Fruit fly (Drosophila melanogaster) whole organism, embryonic: ENCODE results near the gene CG7715.

Source experiments
- BtbVII ChIP-seq: fragments of 200-800 bp; sonication (Bioruptor generic); optimal IDR thresholded peaks from 3 replicates; lab custom pipeline; 2017; ENCODE audit warnings: missing biosample characterization, mild to moderate bottlenecking, missing genetic modification characterization
- CG10431 ChIP-seq: fragments of 200-800 bp; sonication (Bioruptor generic); optimal IDR thresholded peaks from 3 replicates; lab custom pipeline; 2018; ENCODE audit warnings: missing biosample characterization, mild to moderate bottlenecking, missing genetic modification characterization
- CG11696 ChIP-seq: fragments of 200-800 bp; sonication (Bioruptor generic); IDR thresholded peaks from 2 replicates; pipeline ENCODE4 v1.3.6; 2022; ENCODE audit warnings: missing biosample characterization, missing genetic modification characterization
- CG12071 ChIP-seq: fragments of 200-800 bp; sonication (Bioruptor generic); optimal IDR thresholded peaks from 3 replicates; lab custom pipeline; 2018; ENCODE audit warnings: missing biosample characterization, mild to moderate bottlenecking, missing genetic modification characterization
- CG14860 ChIP-seq: fragments of 200-800 bp; sonication (Bioruptor generic); IDR thresholded peaks from 3 replicates; pipeline ENCODE4 v1.3.6; 2022; ENCODE audit warnings: missing biosample characterization, missing genetic modification characterization; ENCODE audit not compliant: partially characterized antibody
- CG15479 ChIP-seq: fragments of 200-800 bp; sonication (Bioruptor generic); optimal IDR thresholded peaks from 3 replicates; lab custom pipeline; 2019; ENCODE audit warnings: missing biosample characterization, mild to moderate bottlenecking, missing genetic modification characterization, moderate library complexity
- CG16815 ChIP-seq: fragments of 200-800 bp; sonication (Bioruptor generic); optimal IDR thresholded peaks from 3 replicates; lab custom pipeline; 2017; ENCODE audit warnings: missing biosample characterization, mild to moderate bottlenecking, missing genetic modification characterization
- CG17186 ChIP-seq: fragments of 200-800 bp; sonication (Bioruptor generic); optimal IDR thresholded peaks from 3 replicates; lab custom pipeline; 2017; ENCODE audit warnings: missing biosample characterization, missing genetic modification reagents, missing genetic modification characterization
- CG2116 ChIP-seq: fragments of 200-800 bp; sonication (Bioruptor generic); optimal IDR thresholded peaks from 3 replicates; lab custom pipeline; 2018; ENCODE audit warnings: missing biosample characterization, mild to moderate bottlenecking, missing genetic modification characterization
- CG2875 ChIP-seq: fragments of 200-800 bp; sonication (Bioruptor generic); optimal IDR thresholded peaks from 2 replicates; lab custom pipeline; 2017; ENCODE audit warnings: missing biosample characterization, mild to moderate bottlenecking, missing genetic modification characterization, missing genetic modification reagents
- CG3065 ChIP-seq: fragments of 200-800 bp; sonication (Bioruptor generic); optimal IDR thresholded peaks from 2 replicates; lab custom pipeline; 2016; ENCODE audit warnings: missing biosample characterization, missing genetic modification characterization
- CG33557 ChIP-seq: fragments of 200-800 bp; sonication (Bioruptor generic); optimal IDR thresholded peaks from 2 replicates; lab custom pipeline; 2019; ENCODE audit warnings: missing biosample characterization, mild to moderate bottlenecking, missing genetic modification characterization, moderate library complexity
- CG43689 ChIP-seq: fragments of 200-800 bp; sonication (Bioruptor generic); IDR thresholded peaks from 2 replicates; pipeline ENCODE4 v1.3.6; 2022; ENCODE audit warnings: missing biosample characterization, missing genetic modification characterization
- CG7745 ChIP-seq: fragments of 200-800 bp; sonication (Bioruptor generic); optimal IDR thresholded peaks from 2 replicates; lab custom pipeline; 2018; ENCODE audit warnings: missing biosample characterization, mild to moderate bottlenecking, missing genetic modification characterization, moderate library complexity
- CG8281 ChIP-seq: fragments of 200-800 bp; sonication (Bioruptor generic); optimal IDR thresholded peaks from 2 replicates; lab custom pipeline; 2018; ENCODE audit warnings: missing biosample characterization, mild to moderate bottlenecking, missing genetic modification characterization, moderate library complexity
- CG8765 ChIP-seq: fragments of 200-800 bp; sonication (Bioruptor generic); IDR thresholded peaks from 2 replicates; pipeline ENCODE4 v1.3.6; 2022; ENCODE audit warnings: missing biosample characterization, missing genetic modification characterization
- CG9876 ChIP-seq: fragments of 200-800 bp; sonication (Bioruptor generic); optimal IDR thresholded peaks from 2 replicates; lab custom pipeline; 2016; ENCODE audit warnings: missing biosample characterization, missing genetic modification characterization
- CHES-1-like ChIP-seq: fragments of 200-800 bp; sonication (Bioruptor generic); optimal IDR thresholded peaks from 2 replicates; lab custom pipeline; 2016; ENCODE audit warnings: missing biosample characterization, missing genetic modification characterization
- CTCF ChIP-seq: fragments of 200-800 bp; sonication (Bioruptor generic); optimal IDR thresholded peaks from 2 replicates; lab custom pipeline; 2017; ENCODE audit warnings: missing biosample characterization, mild to moderate bottlenecking, missing genetic modification characterization, moderate library complexity
- H2.0 ChIP-seq: fragments of 200-800 bp; sonication (Bioruptor generic); IDR thresholded peaks from 2 replicates; pipeline ENCODE4 v1.3.6; 2022; ENCODE audit warnings: missing biosample characterization, missing genetic modification characterization
- Hr3 ChIP-seq: fragments of 200-800 bp; sonication (Bioruptor generic); optimal IDR thresholded peaks from 3 replicates; lab custom pipeline; 2016; ENCODE audit warnings: missing biosample characterization, missing genetic modification characterization
- Jarid2 ChIP-seq: fragments of 200-800 bp; sonication (Bioruptor generic); optimal IDR thresholded peaks from 3 replicates; lab custom pipeline; 2017; ENCODE audit warnings: mild to moderate bottlenecking, missing biosample characterization, missing genetic modification reagents, missing genetic modification characterization
- Kr ChIP-seq: fragments of 200-800 bp; sonication (Bioruptor generic); optimal IDR thresholded peaks from 2 replicates; lab custom pipeline; 2017; ENCODE audit warnings: missing biosample characterization, mild to moderate bottlenecking, missing genetic modification characterization
- Mad ChIP-seq: fragments of 200-800 bp; sonication (Bioruptor generic); optimal IDR thresholded peaks from 2 replicates; lab custom pipeline; 2016; ENCODE audit warnings: missing biosample characterization, missing genetic modification characterization
- NK7.1 ChIP-seq: fragments of 200-800 bp; sonication (Bioruptor generic); optimal IDR thresholded peaks from 3 replicates; lab custom pipeline; 2016; ENCODE audit warnings: missing biosample characterization, missing genetic modification characterization
- Nf-YC ChIP-seq: fragments of 200-800 bp; optimal IDR thresholded peaks from 3 replicates; lab custom pipeline; 2019; ENCODE audit warnings: missing biosample characterization, mild to moderate bottlenecking, missing genetic modification characterization, moderate library complexity
- NfI ChIP-seq: fragments of 200-800 bp; sonication (Bioruptor generic); optimal IDR thresholded peaks from 3 replicates; lab custom pipeline; 2018; ENCODE audit warnings: missing biosample characterization, mild to moderate bottlenecking, missing genetic modification characterization, moderate library complexity
- Scr ChIP-seq: fragments of 200-800 bp; sonication (Bioruptor generic); IDR thresholded peaks from 2 replicates; pipeline ENCODE4 v1.3.6; 2022; ENCODE audit warnings: missing biosample characterization, missing genetic modification characterization; ENCODE audit not compliant: partially characterized antibody
- TFAM ChIP-seq: fragments of 200-800 bp; sonication (Bioruptor generic); optimal IDR thresholded peaks from 2 replicates; lab custom pipeline; 2017; ENCODE audit warnings: missing biosample characterization, missing genetic modification characterization, inconsistent platforms
- cato ChIP-seq: fragments of 200-800 bp; sonication (Bioruptor generic); optimal IDR thresholded peaks from 2 replicates; lab custom pipeline; 2016; ENCODE audit warnings: missing biosample characterization, missing genetic modification characterization, borderline replicate concordance
- chn ChIP-seq: fragments of 200-800 bp; sonication (Bioruptor generic); optimal IDR thresholded peaks from 2 replicates; lab custom pipeline; 2016; ENCODE audit warnings: missing biosample characterization, missing genetic modification characterization
- danr ChIP-seq: fragments of 200-800 bp; sonication (Bioruptor generic); IDR thresholded peaks from 2 replicates; pipeline ENCODE4 v1.3.6; 2022; ENCODE audit warnings: missing biosample characterization, missing genetic modification characterization
- dati ChIP-seq: fragments of 200-800 bp; sonication (Bioruptor generic); IDR thresholded peaks from 2 replicates; pipeline ENCODE4 v1.3.6; 2022; ENCODE audit warnings: missing biosample characterization, missing genetic modification characterization
- fd102C ChIP-seq: fragments of 200-800 bp; sonication (Bioruptor generic); optimal IDR thresholded peaks from 2 replicates; lab custom pipeline; 2018; ENCODE audit warnings: missing biosample characterization, mild to moderate bottlenecking, missing genetic modification characterization, moderate library complexity
- ham ChIP-seq: fragments of 200-800 bp; sonication (Bioruptor generic); IDR thresholded peaks from 2 replicates; pipeline ENCODE4 v1.3.6; 2022; ENCODE audit warnings: missing biosample characterization, missing genetic modification characterization
- hth ChIP-seq: fragments of >200 bp; optimal IDR thresholded peaks from 2 replicates; lab custom pipeline; 2017; ENCODE audit warnings: inconsistent platforms
- kni ChIP-seq: fragments of 200-800 bp; sonication (Bioruptor generic); optimal IDR thresholded peaks from 3 replicates; lab custom pipeline; 2017; ENCODE audit warnings: mild to moderate bottlenecking, missing biosample characterization, missing genetic modification reagents, missing genetic modification characterization
- knrl ChIP-seq: fragments of 200-800 bp; sonication (Bioruptor generic); IDR thresholded peaks from 3 replicates; pipeline ENCODE4 v1.3.6; 2022; ENCODE audit warnings: missing biosample characterization, missing genetic modification characterization; ENCODE audit not compliant: partially characterized antibody
- mld ChIP-seq: fragments of 200-800 bp; sonication (Bioruptor generic); IDR thresholded peaks from 3 replicates; pipeline ENCODE4 v1.3.6; 2022; ENCODE audit warnings: missing biosample characterization, missing genetic modification characterization; ENCODE audit not compliant: partially characterized antibody
- odd ChIP-seq: fragments of 200-800 bp; sonication (Bioruptor generic); optimal IDR thresholded peaks from 2 replicates; lab custom pipeline; 2017; ENCODE audit warnings: missing biosample characterization, mild to moderate bottlenecking, missing genetic modification characterization
- prd ChIP-seq, 3 experiments: fragments of >200 bp in 2 of 3; fragments of 200-800 bp in 1 of 3; sonication (Bioruptor generic) in 1 of 3; optimal IDR thresholded peaks in 2 of 3; IDR thresholded peaks in 1 of 3; 2 replicates in 2 of 3; 3 replicates in 1 of 3; pipeline versions ENCODE4 v1.3.6 to Lab custom; 2017 to 2022; ENCODE audit warnings: missing biosample characterization in 1 of 3, missing genetic modification characterization in 1 of 3
- psq ChIP-seq: fragments of 200-800 bp; sonication (Bioruptor generic); optimal IDR thresholded peaks from 2 replicates; lab custom pipeline; 2017; ENCODE audit warnings: missing biosample characterization, missing genetic modification characterization
- shn ChIP-seq: fragments of 200-800 bp; sonication (Bioruptor generic); optimal IDR thresholded peaks from 3 replicates; lab custom pipeline; 2016; ENCODE audit warnings: missing biosample characterization, missing genetic modification characterization
- tap ChIP-seq: fragments of 200-800 bp; optimal IDR thresholded peaks from 3 replicates; lab custom pipeline; 2019; ENCODE audit warnings: missing biosample characterization, mild to moderate bottlenecking, missing genetic modification characterization, moderate library complexity
- trh ChIP-seq: fragments of 200-800 bp; sonication (Bioruptor generic); optimal IDR thresholded peaks from 2 replicates; lab custom pipeline; 2016; ENCODE audit warnings: missing biosample characterization, missing genetic modification characterization
- tup ChIP-seq: fragments of 200-800 bp; sonication (Bioruptor generic); optimal IDR thresholded peaks from 2 replicates; lab custom pipeline; 2016; ENCODE audit warnings: missing biosample characterization, mild to moderate bottlenecking, missing genetic modification characterization, moderate library complexity
- vvl ChIP-seq: fragments of 200-800 bp; sonication (Bioruptor generic); IDR thresholded peaks from 2 replicates; pipeline ENCODE4 v1.3.6; 2022; ENCODE audit warnings: missing biosample characterization, missing genetic modification characterization
- zen ChIP-seq: fragments of 200-800 bp; sonication (Bioruptor generic); optimal IDR thresholded peaks from 3 replicates; lab custom pipeline; 2018; ENCODE audit warnings: missing biosample characterization, mild to moderate bottlenecking, missing genetic modification characterization, moderate library complexity
- zen2 ChIP-seq: fragments of 200-800 bp; sonication (Bioruptor generic); IDR thresholded peaks from 3 replicates; pipeline ENCODE4 v1.3.6; 2022; ENCODE audit warnings: missing biosample characterization, missing genetic modification characterization; ENCODE audit not compliant: partially characterized antibody

CG7715 gene

dm6 chr3R:18741027-18741843 lies 13.0 kb upstream of the CG7715 start (continued):
- TF ChIP-seq tap (peak; percentile 96), BtbVII (GFP tag; lab: Kevin White, UChicago) (peak; percentile 97), CG15479 (GFP tag; lab: Kevin White, UChicago) (no peak), CG2875 (GFP tag; lab: Kevin White, UChicago) (peak; percentile 90), CG16815 (GFP tag; lab: Kevin White, UChicago) (peak; percentile 88), tup (GFP tag; lab: Kevin White, UChicago) (peak; percentile 80), Kr (GFP tag; lab: Kevin White, UChicago) (no peak), trh (GFP tag; lab: Kevin White, UChicago) (peak; percentile 82), NK7.1 (peak; percentile 72), CG8281 (tag; lab: Kevin White, UChicago) (peak; percentile 86), CTCF (peak; percentile 64), Nf-YC (tag; lab: Kevin White, UChicago) (peak; percentile 79), hth (lab: Kevin White, UChicago) (no peak), NfI (GFP tag; lab: Kevin White, UChicago) (peak; percentile 96), cato (GFP tag; lab: Kevin White, UChicago) (peak; percentile 79), CG12071 (GFP tag; lab: Kevin White, UChicago) (peak; percentile 95), CHES-1-like (peak; percentile 72), kni (GFP tag; lab: Kevin White, UChicago) (peak; percentile 88), ham (GFP tag; lab: Robert Waterston, UW) (peak; percentile 91), CG9876 (GFP tag; lab: Kevin White, UChicago) (peak; percentile 51), CG10431 (GFP tag; lab: Kevin White, UChicago) (peak; percentile 87), psq (peak; percentile 93), mld (GFP tag; lab: Robert Waterston, UW) (no peak), CG3065 (GFP tag; lab: Kevin White, UChicago) (peak; percentile 80), Mad (GFP tag; lab: Kevin White, UChicago) (peak; percentile 88), CG11696 (GFP tag; lab: Robert Waterston, UW) (peak; percentile 92), danr (GFP tag; lab: Robert Waterston, UW) (peak; percentile 93), knrl (GFP tag; lab: Robert Waterston, UW) (no peak), Jarid2 (GFP tag; lab: Kevin White, UChicago) (peak; percentile 83), CG7745 (tag; lab: Kevin White, UChicago) (peak; percentile 6), CG2116 (GFP tag; lab: Kevin White, UChicago) (peak; percentile 73), CG8765 (peak; percentile 86), zen2 (GFP tag; lab: Robert Waterston, UW) (no peak), vvl (GFP tag; lab: Robert Waterston, UW) (peak; percentile 98), CG43689 (GFP tag; lab: Robert Waterston, UW) (peak; percentile 94), CG14860 (GFP tag; lab: Robert Waterston, UW) (no peak), fd102C (GFP tag; lab: Kevin White, UChicago) (peak; percentile 11), H2.0 (peak; percentile 94), dati (peak; percentile 89), TFAM (peak; percentile 80), Scr (no peak), zen (tag; lab: Kevin White, UChicago) (peak; percentile 94), shn (GFP tag; lab: Kevin White, UChicago) (peak; percentile 57), CG17186 (GFP tag; lab: Kevin White, UChicago) (peak; percentile 72), CG33557 (peak; percentile 89), prd (optimal IDR thresholded peaks at IDR 0.05; lab: Kevin White, UChicago) (no peak), prd (GFP tag; IDR thresholded peaks at IDR 0.05; lab: Robert Waterston, UW) (peak; percentile 97), Hr3 (GFP tag; lab: Kevin White, UChicago) (peak; percentile 95), chn (GFP tag; lab: Kevin White, UChicago) (peak; percentile 90), odd (GFP tag; lab: Kevin White, UChicago) (peak; percentile 91)
